Worm (Caenorhabditis elegans): Measurements from ENCODE around the gene nac-1.

nac-1 gene

ce11 chrX:14894845-14895244 is at the start of gene nac-1:
Gene nac-1, plus strand, starts transcription at chrX:14895145.
- TF ChIP-seq sma-9 (GFP tag; optimal IDR thresholded peaks at IDR 0.05) (no peak), sma-9 (tag; optimal IDR thresholded peaks at IDR 0.05) (no peak), nhr-6 (tag; optimal IDR thresholded peaks at IDR 0.05) (no peak), elt-1 (tag; optimal IDR thresholded peaks at IDR 0.05) (no peak), unc-39 (tag; optimal IDR thresholded peaks at IDR 0.05) (no peak), ceh-82 (tag; optimal IDR thresholded peaks at IDR 0.05) (no peak), ztf-4 (tag; optimal IDR thresholded peaks at IDR 0.05) (no peak), blmp-1 (tag; optimal IDR thresholded peaks at IDR 0.05; ENCODE audit: insufficient read depth) (no peak), aly-2 (tag; optimal IDR thresholded peaks at IDR 0.05) (no peak), ceh-16 (tag; optimal IDR thresholded peaks at IDR 0.05) (no peak), crh-2 (tag; optimal IDR thresholded peaks at IDR 0.05) (no peak), nhr-21 (tag; optimal IDR thresholded peaks at IDR 0.05) (no peak), nhr-10 (tag; optimal IDR thresholded peaks at IDR 0.05) (no peak), Y55F3AM.14 (GFP tag; optimal IDR thresholded peaks at IDR 0.05) (no peak)

ce11 chrX:14845637-14846036 is 49.3 kb upstream of the nac-1 start, which contains the start of gene egrh-1:
Gene egrh-1, plus strand, starts transcription at chrX:14845937.
- TF ChIP-seq unc-55 (GFP tag; optimal IDR thresholded peaks at IDR 0.05) (no peak), lin-13 (GFP tag; optimal IDR thresholded peaks at IDR 0.05) (no peak), snpc-4 (tag; optimal IDR thresholded peaks at IDR 0.05) (no peak), mab-5 (tag; optimal IDR thresholded peaks at IDR 0.05) (no peak), Y55F3AM.14 (GFP tag; optimal IDR thresholded peaks at IDR 0.05) (no peak), lin-11 (tag; optimal IDR thresholded peaks at IDR 0.05) (no peak), elt-1 (tag; optimal IDR thresholded peaks at IDR 0.05) (no peak), sma-9 (GFP tag; optimal IDR thresholded peaks at IDR 0.05) (no peak), sma-9 (tag; optimal IDR thresholded peaks at IDR 0.05) (no peak), ztf-4 (tag; optimal IDR thresholded peaks at IDR 0.05) (no peak), nhr-10 (tag; optimal IDR thresholded peaks at IDR 0.05) (no peak), sma-3 (GFP tag; optimal IDR thresholded peaks at IDR 0.05) (no peak), nhr-23 (tag; optimal IDR thresholded peaks at IDR 0.05) (no peak), skn-1 (tag; optimal IDR thresholded peaks at IDR 0.05) (no peak), nhr-77 (tag; optimal IDR thresholded peaks at IDR 0.05) (no peak), lsy-2 (tag; optimal IDR thresholded peaks at IDR 0.05) (no peak), crh-2 (tag; optimal IDR thresholded peaks at IDR 0.05) (no peak), nhr-129 (tag; optimal IDR thresholded peaks at IDR 0.05) (no peak), fos-1 (tag; optimal IDR thresholded peaks at IDR 0.05) (no peak), nhr-21 (tag; optimal IDR thresholded peaks at IDR 0.05) (no peak)

- no peak for TF ChIP-seq ceh-82 (tag; optimal IDR thresholded peaks at IDR 0.05)
- no peak for TF ChIP-seq nhr-6 (tag; optimal IDR thresholded peaks at IDR 0.05)
- no peak for TF ChIP-seq snpc-4 (tag; optimal IDR thresholded peaks at IDR 0.05)
- no peak for TF ChIP-seq ama-1 (optimal IDR thresholded peaks at IDR 0.05)
- TF ChIP-seq nhr-12 (tag; optimal IDR thresholded peaks at IDR 0.05) = no peak
- peak; percentile 34 for TF ChIP-seq crh-2 (tag; optimal IDR thresholded peaks at IDR 0.05)
- TF ChIP-seq nhr-21 (tag; optimal IDR thresholded peaks at IDR 0.05) = no peak
- no peak for TF ChIP-seq lsy-2 (tag; optimal IDR thresholded peaks at IDR 0.05)
- no peak for TF ChIP-seq lin-13 (GFP tag; optimal IDR thresholded peaks at IDR 0.05)
- TF ChIP-seq fos-1 (tag; optimal IDR thresholded peaks at IDR 0.05) = peak; percentile 50
- no peak for TF ChIP-seq ceh-16 (tag; optimal IDR thresholded peaks at IDR 0.05)
- no peak for TF ChIP-seq ztf-11 (tag; optimal IDR thresholded peaks at IDR 0.05)
- no peak for TF ChIP-seq alr-1 (tag; optimal IDR thresholded peaks at IDR 0.05)
- no peak for TF ChIP-seq gmeb-1 (tag; optimal IDR thresholded peaks at IDR 0.05)
Measured at ce11 chrX:14849054-14849453, 45.9 kb upstream of the nac-1 start, which contains the start of gene acd-3. Gene acd-3, plus strand, starts transcription at chrX:14849275.

- TF ChIP-seq nhr-6 (tag; optimal IDR thresholded peaks at IDR 0.05) (no peak), blmp-1 (tag; optimal IDR thresholded peaks at IDR 0.05; ENCODE audit: insufficient read depth) (no peak), C34F6.9 (tag; optimal IDR thresholded peaks at IDR 0.05) (no peak), ztf-11 (tag; optimal IDR thresholded peaks at IDR 0.05) (no peak), mbf-1 (tag; optimal IDR thresholded peaks at IDR 0.05) (no peak), ZK546.5 (tag; optimal IDR thresholded peaks at IDR 0.05) (no peak), nhr-21 (tag; optimal IDR thresholded peaks at IDR 0.05) (no peak), lin-13 (GFP tag; optimal IDR thresholded peaks at IDR 0.05) (no peak), zag-1 (tag; optimal IDR thresholded peaks at IDR 0.05) (no peak), ceh-16 (tag; optimal IDR thresholded peaks at IDR 0.05) (no peak), F13H6.1 (tag; optimal IDR thresholded peaks at IDR 0.05) (no peak), ztf-1 (GFP tag; conservative IDR thresholded peaks at IDR 0.05) (no peak), snpc-4 (tag; optimal IDR thresholded peaks at IDR 0.05) (no peak), nhr-129 (tag; optimal IDR thresholded peaks at IDR 0.05) (no peak), gmeb-1 (tag; optimal IDR thresholded peaks at IDR 0.05) (no peak), mab-5 (tag; optimal IDR thresholded peaks at IDR 0.05) (no peak), nhr-11 (tag; optimal IDR thresholded peaks at IDR 0.05) (no peak), ama-1 (optimal IDR thresholded peaks at IDR 0.05) (no peak)
Measured at ce11 chrX:14851904-14852303, 43.0 kb upstream of the nac-1 start.

Data from whole organism, L2 larva.